Worm (Caenorhabditis elegans) whole organism, L3 larva: ENCODE data around the gene unc-71.

ENCODE experiments used
- R02D3.7 ChIP-seq: fragments of 150-350 bp; optimal IDR thresholded peaks from 2 replicates; lab custom pipeline; 2014; ENCODE audit warnings: missing biosample characterization, missing genetic modification characterization
- ZK546.5 ChIP-seq: sonication (generic microtip); optimal IDR thresholded peaks from 2 replicates; lab custom pipeline; 2017; ENCODE audit warnings: missing biosample characterization, missing genetic modification characterization
- aly-2 ChIP-seq: fragments of 150-350 bp; optimal IDR thresholded peaks from 2 replicates; lab custom pipeline; 2014; ENCODE audit warnings: missing biosample characterization, missing genetic modification characterization
- ama-1 ChIP-seq: fragments of 150-350 bp; optimal IDR thresholded peaks from 2 replicates; lab custom pipeline; 2018
- ceh-16 ChIP-seq: sonication (generic microtip); optimal IDR thresholded peaks from 2 replicates; lab custom pipeline; 2017; ENCODE audit warnings: missing biosample characterization, missing genetic modification characterization
- ceh-28 ChIP-seq: fragments of 150-350 bp; optimal IDR thresholded peaks from 2 replicates; lab custom pipeline; 2014; ENCODE audit warnings: missing biosample characterization, missing genetic modification reagents, missing genetic modification characterization
- ceh-82 ChIP-seq: fragments of 150-350 bp; optimal IDR thresholded peaks from 2 replicates; lab custom pipeline; 2014; ENCODE audit warnings: missing biosample characterization, missing genetic modification characterization
- ceh-9 ChIP-seq: sonication (generic microtip); optimal IDR thresholded peaks from 2 replicates; lab custom pipeline; 2018; ENCODE audit warnings: missing biosample characterization, missing genetic modification characterization
- daf-12 ChIP-seq: fragments of 150-350 bp; optimal IDR thresholded peaks from 2 replicates; lab custom pipeline; 2014; ENCODE audit warnings: missing biosample characterization, missing genetic modification reagents, missing genetic modification characterization
- egl-27 ChIP-seq: sonication (generic microtip); optimal IDR thresholded peaks from 4 replicates; lab custom pipeline; 2017; ENCODE audit warnings: missing biosample characterization, missing genetic modification reagents, missing genetic modification characterization
- egl-5 ChIP-seq: fragments of 150-350 bp; optimal IDR thresholded peaks from 2 replicates; lab custom pipeline; 2017; ENCODE audit warnings: missing biosample characterization, missing genetic modification reagents, missing genetic modification characterization, inconsistent platforms
- elt-1 ChIP-seq: fragments of 150-350 bp; optimal IDR thresholded peaks from 2 replicates; lab custom pipeline; 2014; ENCODE audit warnings: missing biosample characterization, missing genetic modification characterization
- elt-2 ChIP-seq: sonication (generic microtip); optimal IDR thresholded peaks from 2 replicates; lab custom pipeline; 2016; ENCODE audit warnings: missing genetic modification reagents, mild to moderate bottlenecking, missing genetic modification characterization, missing compliant biosample characterization
- elt-3 ChIP-seq, 3 experiments: fragments of 150-350 bp in 1 of 3; sonication (generic microtip) in 2 of 3; optimal IDR thresholded peaks; 2 replicates in 2 of 3; 4 replicates in 1 of 3; lab custom pipeline; 2014 to 2017; ENCODE audit warnings: missing biosample characterization in 3 of 3, missing genetic modification characterization in 3 of 3
- eor-1 ChIP-seq, 2 experiments: fragments of 150-350 bp; optimal IDR thresholded peaks; 2 replicates each; lab custom pipeline; 2014 to 2018; ENCODE audit warnings: missing biosample characterization in 2 of 2, missing genetic modification characterization in 2 of 2
- fkh-10 ChIP-seq: sonication (generic microtip); optimal IDR thresholded peaks from 2 replicates; lab custom pipeline; 2017; ENCODE audit warnings: missing biosample characterization, missing genetic modification reagents, missing genetic modification characterization
- fkh-2 ChIP-seq: fragments of 150-350 bp; optimal IDR thresholded peaks from 2 replicates; lab custom pipeline; 2014; ENCODE audit warnings: missing biosample characterization, missing genetic modification reagents, missing genetic modification characterization
- fos-1 ChIP-seq: fragments of 150-350 bp; optimal IDR thresholded peaks from 2 replicates; lab custom pipeline; 2014; ENCODE audit warnings: missing biosample characterization, missing genetic modification characterization
- hmg-11 ChIP-seq: sonication (generic microtip); optimal IDR thresholded peaks from 2 replicates; lab custom pipeline; 2016; ENCODE audit warnings: missing genetic modification characterization, missing compliant biosample characterization
- jun-1 ChIP-seq: fragments of 150-350 bp; optimal IDR thresholded peaks from 2 replicates; lab custom pipeline; 2014; ENCODE audit warnings: missing biosample characterization, missing genetic modification reagents, missing genetic modification characterization
- lin-15B ChIP-seq: fragments of 150-350 bp; optimal IDR thresholded peaks from 2 replicates; lab custom pipeline; 2014; ENCODE audit warnings: missing biosample characterization, missing genetic modification characterization
- lin-39 ChIP-seq: fragments of 150-350 bp; optimal IDR thresholded peaks from 2 replicates; lab custom pipeline; 2018; ENCODE audit warnings: missing biosample characterization, missing genetic modification reagents, missing genetic modification characterization
- lsy-12 ChIP-seq: sonication (generic microtip); optimal IDR thresholded peaks from 2 replicates; lab custom pipeline; 2016; ENCODE audit warnings: mild to moderate bottlenecking, missing genetic modification characterization, missing compliant biosample characterization
- mdl-1 ChIP-seq: fragments of 150-350 bp; optimal IDR thresholded peaks from 2 replicates; lab custom pipeline; 2014; ENCODE audit warnings: missing biosample characterization, missing genetic modification characterization
- mml-1 ChIP-seq: fragments of 150-350 bp; sonication (generic microtip); optimal IDR thresholded peaks from 3 replicates; lab custom pipeline; 2014; ENCODE audit warnings: missing biosample characterization, missing genetic modification characterization
- nfya-1 ChIP-seq: sonication (generic microtip); optimal IDR thresholded peaks from 2 replicates; lab custom pipeline; 2017; ENCODE audit warnings: missing genetic modification characterization, mild to moderate bottlenecking, missing compliant biosample characterization, antibody characterized with exemption, moderate library complexity; ENCODE audit not compliant: insufficient read depth
- nhr-11 ChIP-seq: fragments of 150-350 bp; optimal IDR thresholded peaks from 2 replicates; lab custom pipeline; 2014; ENCODE audit warnings: missing biosample characterization, missing genetic modification characterization
- nhr-12 ChIP-seq: fragments of 150-350 bp; optimal IDR thresholded peaks from 2 replicates; lab custom pipeline; 2014; ENCODE audit warnings: missing biosample characterization, missing genetic modification characterization
- nhr-23 ChIP-seq: fragments of 150-350 bp; optimal IDR thresholded peaks from 2 replicates; lab custom pipeline; 2014; ENCODE audit warnings: missing biosample characterization, missing genetic modification reagents, missing genetic modification characterization
- nhr-237 ChIP-seq: fragments of 150-350 bp; optimal IDR thresholded peaks from 2 replicates; lab custom pipeline; 2014; ENCODE audit warnings: missing biosample characterization, missing genetic modification characterization
- nhr-25 ChIP-seq: sonication (generic microtip); optimal IDR thresholded peaks from 2 replicates; lab custom pipeline; 2017; ENCODE audit warnings: missing biosample characterization, missing genetic modification characterization
- nhr-28 ChIP-seq: fragments of 150-350 bp; optimal IDR thresholded peaks from 2 replicates; lab custom pipeline; 2014; ENCODE audit warnings: missing biosample characterization, missing genetic modification characterization
- nhr-43 ChIP-seq: sonication (generic microtip); optimal IDR thresholded peaks from 2 replicates; lab custom pipeline; 2016; ENCODE audit warnings: mild to moderate bottlenecking, missing genetic modification characterization, missing compliant biosample characterization; ENCODE audit not compliant: poor library complexity, severe bottlenecking
- nhr-67 ChIP-seq: fragments of 150-350 bp; optimal IDR thresholded peaks from 2 replicates; lab custom pipeline; 2014; ENCODE audit warnings: missing biosample characterization, missing genetic modification characterization
- nhr-76 ChIP-seq: fragments of 150-350 bp; sonication (generic microtip); optimal IDR thresholded peaks from 5 replicates; lab custom pipeline; 2014; ENCODE audit warnings: missing biosample characterization, missing genetic modification characterization
- nhr-77 ChIP-seq: fragments of 150-350 bp; optimal IDR thresholded peaks from 2 replicates; lab custom pipeline; 2014; ENCODE audit warnings: missing biosample characterization, missing genetic modification characterization
- pha-4 ChIP-seq: fragments of 150-350 bp; optimal IDR thresholded peaks from 2 replicates; lab custom pipeline; 2014; ENCODE audit warnings: missing biosample characterization, missing genetic modification reagents, missing genetic modification characterization
- pqm-1 ChIP-seq: fragments of 150-350 bp; optimal IDR thresholded peaks from 2 replicates; lab custom pipeline; 2017; ENCODE audit warnings: missing biosample characterization, missing genetic modification characterization, inconsistent platforms
- sea-2 ChIP-seq: fragments of 150-350 bp; sonication (generic microtip); optimal IDR thresholded peaks from 4 replicates; lab custom pipeline; 2014; ENCODE audit warnings: missing biosample characterization, missing genetic modification reagents, missing genetic modification characterization
- skn-1 ChIP-seq: fragments of 150-350 bp; optimal IDR thresholded peaks from 2 replicates; lab custom pipeline; 2014; ENCODE audit warnings: missing biosample characterization, missing genetic modification characterization
- snpc-4 ChIP-seq: fragments of 150-350 bp; optimal IDR thresholded peaks from 2 replicates; lab custom pipeline; 2014; ENCODE audit warnings: missing biosample characterization, missing genetic modification characterization
- tbx-2 ChIP-seq: sonication (generic microtip); optimal IDR thresholded peaks from 2 replicates; lab custom pipeline; 2016; ENCODE audit warnings: mild to moderate bottlenecking, missing genetic modification characterization, missing compliant biosample characterization
- unc-39 ChIP-seq: sonication (generic microtip); optimal IDR thresholded peaks from 4 replicates; lab custom pipeline; 2017; ENCODE audit warnings: missing biosample characterization, missing genetic modification characterization
- unc-62 ChIP-seq: fragments of 150-350 bp; sonication (generic microtip); optimal IDR thresholded peaks from 4 replicates; lab custom pipeline; 2014; ENCODE audit warnings: missing biosample characterization, missing genetic modification reagents, missing genetic modification characterization
- zag-1 ChIP-seq: fragments of 150-350 bp; optimal IDR thresholded peaks from 2 replicates; lab custom pipeline; 2014; ENCODE audit warnings: missing biosample characterization, missing genetic modification characterization
- ztf-11 ChIP-seq: fragments of 150-350 bp; optimal IDR thresholded peaks from 2 replicates; lab custom pipeline; 2014; ENCODE audit warnings: missing biosample characterization, missing genetic modification characterization
- ztf-4 ChIP-seq: fragments of 150-350 bp; optimal IDR thresholded peaks from 2 replicates; lab custom pipeline; 2014; ENCODE audit warnings: missing biosample characterization, missing genetic modification characterization

The unc-71 gene

DNA sequence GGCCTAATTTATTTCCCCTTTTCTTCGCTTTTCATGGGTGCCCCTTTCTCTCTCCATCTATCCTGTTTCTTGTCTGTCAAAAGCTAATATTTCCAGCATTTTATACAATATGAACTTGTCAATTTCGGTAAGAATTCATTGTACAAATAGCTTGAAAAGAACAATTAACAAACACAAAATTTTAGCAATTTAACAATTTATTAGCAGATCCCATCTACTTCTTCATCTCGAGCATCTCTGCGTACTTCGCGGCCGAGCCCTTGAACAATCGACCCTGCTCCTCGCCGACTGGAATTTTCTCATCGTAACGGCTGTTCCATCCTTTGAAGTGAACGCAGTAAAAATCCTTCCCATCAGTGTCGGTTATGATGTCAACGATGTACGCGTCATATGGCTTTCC is 15.9 kb downstream of the unc-71 start:
- no peak for TF ChIP-seq R02D3.7 (tag; lab: Kevin White, UChicago)
- no peak for TF ChIP-seq fkh-2 (tag; lab: Kevin White, UChicago)
- TF ChIP-seq elt-3 (tag; optimal IDR thresholded peaks at IDR 0.05; lab: Kevin White, UChicago): no peak
- no peak for TF ChIP-seq elt-1 (tag; lab: Kevin White, UChicago)
- TF ChIP-seq nhr-12 (tag; lab: Kevin White, UChicago): no peak
- TF ChIP-seq lin-15B: no peak
- TF ChIP-seq ztf-4 (tag; lab: Kevin White, UChicago): no peak

ce11 chrIII:12874606-12875066 is 16.9 kb downstream of the unc-71 start, which contains the start of the genes mrg-1 and spcs-2:
TSS of gene mrg-1 (minus strand) at chrIII:12874656.
TSS of gene spcs-2 (plus strand) at chrIII:12875031.
- TF ChIP-seq ceh-16 (tag; lab: Kevin White, UChicago) (no peak), aly-2 (tag; lab: Kevin White, UChicago) (no peak), fkh-10 (GFP tag; lab: Kevin White, UChicago) (peak; percentile 21), ama-1 (lab: Kevin White, UChicago) (no peak), sea-2 (peak; percentile 28), lin-15B (peak; percentile 84), pha-4 (peak; percentile 91), nhr-76 (tag; lab: Kevin White, UChicago) (no peak), daf-12 (tag; lab: Kevin White, UChicago) (no peak), hmg-11 (peak; percentile 92), ceh-82 (peak; percentile 63), unc-62 (GFP tag; lab: Kevin White, UChicago) (no peak), snpc-4 (tag; lab: Kevin White, UChicago) (peak; percentile 85), elt-2 (tag; lab: Kevin White, UChicago) (peak; percentile 55), ceh-28 (peak; percentile 93), lsy-12 (tag; lab: Kevin White, UChicago) (peak; percentile 77), nhr-77 (tag; lab: Kevin White, UChicago) (peak; percentile 14), mdl-1 (no peak), nhr-12 (tag; lab: Kevin White, UChicago) (no peak), R02D3.7 (tag; lab: Kevin White, UChicago) (peak; percentile 83), elt-3 (tag; optimal IDR thresholded peaks at IDR 0.05; lab: Kevin White, UChicago) (no peak), egl-5 (tag; lab: Kevin White, UChicago) (peak; percentile 52), eor-1 (tag; optimal IDR thresholded peaks at IDR 0.05; lab: Kevin White, UChicago) (no peak), zag-1 (peak; percentile 11), fos-1 (tag; lab: Kevin White, UChicago) (peak; percentile 39), mml-1 (tag; lab: Kevin White, UChicago) (no peak), lin-39 (peak; percentile 88), skn-1 (tag; lab: Kevin White, UChicago) (peak; percentile 70), egl-27 (tag; lab: Kevin White, UChicago) (peak; percentile 73), nhr-43 (tag; lab: Kevin White, UChicago) (peak; percentile 93), nhr-11 (tag; lab: Kevin White, UChicago) (no peak), ceh-9 (tag; lab: Kevin White, UChicago) (no peak), nhr-25 (peak; percentile 85), unc-39 (tag; lab: Kevin White, UChicago) (no peak), ztf-11 (tag; lab: Kevin White, UChicago) (no peak), jun-1 (tag; lab: Kevin White, UChicago) (peak; percentile 54), nhr-23 (tag; lab: Kevin White, UChicago) (peak; percentile 90), nhr-67 (tag; lab: Kevin White, UChicago) (peak; percentile 16), nhr-237 (tag; lab: Kevin White, UChicago) (no peak), elt-1 (tag; lab: Kevin White, UChicago) (peak; percentile 40), nfya-1 (peak; percentile 88), ZK546.5 (tag; lab: Kevin White, UChicago) (no peak), fkh-2 (tag; lab: Kevin White, UChicago) (no peak), tbx-2 (tag; lab: Kevin White, UChicago) (peak; percentile 77), nhr-28 (tag; lab: Kevin White, UChicago) (no peak), pqm-1 (tag; lab: Kevin White, UChicago) (peak; percentile 20), ztf-4 (tag; lab: Kevin White, UChicago) (no peak)
